Fruit fly (Drosophila melanogaster): Measurements from ENCODE around the gene sinah.
A peak's percentile ranks its signal among the peaks of the same experiment; 100 is the strongest.

The sinah gene

dm6 chr3L:16818063-16818462 lies 40.8 kb upstream of the sinah start:
- TF ChIP-seq Med (GFP tag), result peak; percentile 38
- peak; percentile 9 for TF ChIP-seq CG2712 (tag; optimal IDR thresholded peaks at IDR 0.05)
- peak; percentile 86 for TF ChIP-seq lbe (GFP tag; optimal IDR thresholded peaks at IDR 0.05)
- no peak for TF ChIP-seq CG13424 (tag; optimal IDR thresholded peaks at IDR 0.05)
- no peak for TF ChIP-seq tna (GFP tag; IDR thresholded peaks at IDR 0.05; ENCODE audit: partially characterized antibody)
- TF ChIP-seq CG6689 (GFP tag; IDR thresholded peaks at IDR 0.05), result 0 out of 2 replicates have a peak, but pooled peaks have one; percentile 21
- TF ChIP-seq bigmax (GFP tag; optimal IDR thresholded peaks at IDR 0.05), result no peak
- no peak for TF ChIP-seq tup (GFP tag; optimal IDR thresholded peaks at IDR 0.05)
- TF ChIP-seq bsh (GFP tag; optimal IDR thresholded peaks at IDR 0.05), result peak; percentile 34 to 82
- TF ChIP-seq D19A (tag; optimal IDR thresholded peaks at IDR 0.05), result no peak
- TF ChIP-seq CG8281 (tag; optimal IDR thresholded peaks at IDR 0.05), result no peak
- peak; percentile 55 for TF ChIP-seq sens (GFP tag)
- TF ChIP-seq Lhr (GFP tag; optimal IDR thresholded peaks at IDR 0.05), result no peak
- TF ChIP-seq corto (GFP tag; optimal IDR thresholded peaks at IDR 0.05), result peak; percentile 58
- TF ChIP-seq exex (tag; optimal IDR thresholded peaks at IDR 0.05), result no peak
- peak; percentile 93 for TF ChIP-seq nom (GFP tag; optimal IDR thresholded peaks at IDR 0.05)
- no peak for TF ChIP-seq Mad (GFP tag; optimal IDR thresholded peaks at IDR 0.05)
- no peak for TF ChIP-seq cas (GFP tag; IDR thresholded peaks at IDR 0.05)
- TF ChIP-seq lilli (GFP tag; optimal IDR thresholded peaks at IDR 0.05), result no peak
- no peak for TF ChIP-seq wor (GFP tag; IDR thresholded peaks at IDR 0.05)
- TF ChIP-seq CG17612 (GFP tag; IDR thresholded peaks at IDR 0.05), result no peak
- TF ChIP-seq CG10209 (GFP tag; optimal IDR thresholded peaks at IDR 0.05), result no peak
- no peak for TF ChIP-seq CG32532 (GFP tag; IDR thresholded peaks at IDR 0.05)
- no peak for TF ChIP-seq unc-4 (GFP tag; IDR thresholded peaks at IDR 0.05; ENCODE audit: partially characterized antibody)
- TF ChIP-seq Blimp-1 (GFP tag; optimal IDR thresholded peaks at IDR 0.05), result peak; percentile 14
- no peak for TF ChIP-seq HHEX (GFP tag; optimal IDR thresholded peaks at IDR 0.05)
- no peak for TF ChIP-seq CG7963 (GFP tag; IDR thresholded peaks at IDR 0.05; ENCODE audit: partially characterized antibody)
- TF ChIP-seq fu2 (GFP tag; optimal IDR thresholded peaks at IDR 0.05), result no peak
- no peak for TF ChIP-seq CG11247 (GFP tag; IDR thresholded peaks at IDR 0.05)
- no peak for TF ChIP-seq CG15073 (GFP tag; optimal IDR thresholded peaks at IDR 0.05)
- TF ChIP-seq CG6765 (GFP tag; optimal IDR thresholded peaks at IDR 0.05), result no peak
- peak; percentile 22 for TF ChIP-seq dmrt11E (tag; optimal IDR thresholded peaks at IDR 0.05)
- TF ChIP-seq zen (tag; optimal IDR thresholded peaks at IDR 0.05), result no peak
- TF ChIP-seq kay (GFP tag; optimal IDR thresholded peaks at IDR 0.05), result no peak
- TF ChIP-seq ATbp (GFP tag; optimal IDR thresholded peaks at IDR 0.05), result no peak
- no peak for TF ChIP-seq CG7372 (GFP tag; IDR thresholded peaks at IDR 0.05)
- no peak for TF ChIP-seq CG18262 (tag; optimal IDR thresholded peaks at IDR 0.05)
- TF ChIP-seq CG17912 (GFP tag; optimal IDR thresholded peaks at IDR 0.05), result no peak
- no peak for TF ChIP-seq vvl (GFP tag; IDR thresholded peaks at IDR 0.05)
- no peak for TF ChIP-seq maf-S (GFP tag; optimal IDR thresholded peaks at IDR 0.05)
- peak; percentile 24; the same call in 1 of the 2 replicates for TF ChIP-seq Xrp1 (GFP tag; IDR thresholded peaks at IDR 0.05)
- TF ChIP-seq toy (GFP tag; IDR thresholded peaks at IDR 0.05), result no peak
- no peak for TF ChIP-seq insv (GFP tag; optimal IDR thresholded peaks at IDR 0.05)
- no peak for TF ChIP-seq CG7987 (GFP tag; optimal IDR thresholded peaks at IDR 0.05)
- TF ChIP-seq Drgx (GFP tag; IDR thresholded peaks at IDR 0.05), result peak; percentile 63
- no peak for TF ChIP-seq CG14441 (GFP tag; IDR thresholded peaks at IDR 0.05)
- no peak for TF ChIP-seq z (GFP tag; IDR thresholded peaks at IDR 0.05)
- TF ChIP-seq PHDP (tag; optimal IDR thresholded peaks at IDR 0.05), result no peak
- no peak for TF ChIP-seq jumu (GFP tag; optimal IDR thresholded peaks at IDR 0.05)
- no peak for TF ChIP-seq E2f1 (GFP tag; IDR thresholded peaks at IDR 0.05)
- no peak for TF ChIP-seq CG10654 (GFP tag; optimal IDR thresholded peaks at IDR 0.05)
